Worm (Caenorhabditis elegans): ENCODE results near the gene nhr-212.

nhr-212 gene

ce11 chrV:457839-458238 is 26.8 kb upstream of the nhr-212 start:
- TF ChIP-seq lin-13 (GFP tag; optimal IDR thresholded peaks at IDR 0.05) (no peak), efl-3 (GFP tag; optimal IDR thresholded peaks at IDR 0.05) (no peak), nhr-71 (tag; optimal IDR thresholded peaks at IDR 0.05) (no peak), ceh-8 (GFP tag; optimal IDR thresholded peaks at IDR 0.05) (no peak), lin-14 (GFP tag; optimal IDR thresholded peaks at IDR 0.05) (no peak), nhr-77 (tag; optimal IDR thresholded peaks at IDR 0.05) (no peak), nhr-76 (tag; optimal IDR thresholded peaks at IDR 0.05) (no peak), ceh-88 (GFP tag; IDR thresholded peaks at IDR 0.05) (no peak), dsc-1 (tag; optimal IDR thresholded peaks at IDR 0.05) (no peak), rnt-1 (tag; optimal IDR thresholded peaks at IDR 0.05) (no peak), hlh-4 (tag; optimal IDR thresholded peaks at IDR 0.05) (no peak)

ce11 chrV:459464-459863 is 25.2 kb upstream of the nhr-212 start, which contains the start of gene nhr-203:
Gene nhr-203, plus strand, starts transcription at chrV:459795.
- TF ChIP-seq tlp-1 (tag; optimal IDR thresholded peaks at IDR 0.05) (no peak), dpl-1 (GFP tag; optimal IDR thresholded peaks at IDR 0.05) (no peak), nhr-71 (tag; optimal IDR thresholded peaks at IDR 0.05) (peak; percentile 43), elt-2 (tag; optimal IDR thresholded peaks at IDR 0.05) (peak; percentile 83), ceh-82 (tag; optimal IDR thresholded peaks at IDR 0.05) (no peak), nhr-20 (tag; optimal IDR thresholded peaks at IDR 0.05) (peak; percentile 48), blmp-1 (tag; optimal IDR thresholded peaks at IDR 0.05) (no peak), lin-35 (GFP tag; optimal IDR thresholded peaks at IDR 0.05) (peak in 1 of 2 experiments; percentile 39), sup-37 (GFP tag; optimal IDR thresholded peaks at IDR 0.05) (no peak), nhr-90 (tag; optimal IDR thresholded peaks at IDR 0.05; ENCODE audit: poor library complexity) (peak; percentile 4)

ce11 chrV:462263-462662 is 22.4 kb upstream of the nhr-212 start, which contains the start of gene nhr-202:
Gene nhr-202, plus strand, starts transcription at chrV:462588.
- TF ChIP-seq efl-1 (optimal IDR thresholded peaks at IDR 0.05), result no peak
- TF ChIP-seq efl-1 (GFP tag; optimal IDR thresholded peaks at IDR 0.05 in 1 of 2), result peak in 1 of 2 experiments; percentile 8
- TF ChIP-seq ceh-88 (GFP tag; IDR thresholded peaks at IDR 0.05), result no peak
- peak; percentile 29 for TF ChIP-seq snu-23 (GFP tag; optimal IDR thresholded peaks at IDR 0.05)
- no peak for TF ChIP-seq nhr-11 (tag; optimal IDR thresholded peaks at IDR 0.05)
- TF ChIP-seq lsy-2 (tag; optimal IDR thresholded peaks at IDR 0.05), result peak in 1 of 2 experiments; percentile 5
- TF ChIP-seq elt-2 (tag; optimal IDR thresholded peaks at IDR 0.05), result peak; percentile 24
- TF ChIP-seq nhr-20 (tag; optimal IDR thresholded peaks at IDR 0.05), result peak; percentile 66
- TF ChIP-seq mep-1 (tag; optimal IDR thresholded peaks at IDR 0.05), result peak; percentile 25
- TF ChIP-seq mdl-1 (tag; optimal IDR thresholded peaks at IDR 0.05), result no peak
- peak; percentile 70 for TF ChIP-seq nhr-85 (tag)
- peak; percentile 39 for TF ChIP-seq nhr-71 (tag; optimal IDR thresholded peaks at IDR 0.05)
- peak in 1 of 2 experiments; percentile 11 for TF ChIP-seq lin-35 (GFP tag; optimal IDR thresholded peaks at IDR 0.05)

- TF ChIP-seq elt-2 (tag; optimal IDR thresholded peaks at IDR 0.05) (peak; percentile 19), nhr-20 (tag; optimal IDR thresholded peaks at IDR 0.05) (peak; percentile 85), snu-23 (GFP tag; optimal IDR thresholded peaks at IDR 0.05) (no peak), efl-1 (optimal IDR thresholded peaks at IDR 0.05) (no peak), efl-1 (GFP tag; optimal IDR thresholded peaks at IDR 0.05 in 1 of 2) (peak in 1 of 2 experiments; percentile 84), nhr-71 (tag; optimal IDR thresholded peaks at IDR 0.05) (peak; percentile 10)
Measured at ce11 chrV:464800-465199, 19.9 kb upstream of the nhr-212 start, which contains the start of gene nhr-201. Gene nhr-201, plus strand, starts transcription at chrV:464828.

ce11 chrV:465355-465754 is 19.3 kb upstream of the nhr-212 start:
- no peak for TF ChIP-seq nhr-12 (tag; optimal IDR thresholded peaks at IDR 0.05)
- no peak for TF ChIP-seq fkh-8 (tag; optimal IDR thresholded peaks at IDR 0.05)
- no peak for TF ChIP-seq C34B4.2 (tag; optimal IDR thresholded peaks at IDR 0.05)
- TF ChIP-seq zip-4 (GFP tag; optimal IDR thresholded peaks at IDR 0.05), result no peak
- peak; percentile 89 for TF ChIP-seq blmp-1 (tag; optimal IDR thresholded peaks at IDR 0.05)
- TF ChIP-seq elt-3 (tag; optimal IDR thresholded peaks at IDR 0.05), result no peak
- no peak for TF ChIP-seq pqm-1 (tag; optimal IDR thresholded peaks at IDR 0.05)
- TF ChIP-seq ceh-63 (GFP tag; optimal IDR thresholded peaks at IDR 0.05), result no peak
- TF ChIP-seq nhr-237 (tag; optimal IDR thresholded peaks at IDR 0.05), result no peak
- TF ChIP-seq nhr-71 (tag; optimal IDR thresholded peaks at IDR 0.05), result peak; percentile 45
- TF ChIP-seq unc-86 (tag; optimal IDR thresholded peaks at IDR 0.05), result no peak
- no peak for TF ChIP-seq C16A3.4 (tag; optimal IDR thresholded peaks at IDR 0.05)
- peak; percentile 78 for TF ChIP-seq nhr-85 (tag)
- peak; percentile 10 for TF ChIP-seq lin-13 (GFP tag; optimal IDR thresholded peaks at IDR 0.05)
- TF ChIP-seq nhr-20 (tag; optimal IDR thresholded peaks at IDR 0.05), result peak; percentile 4
- no peak for TF ChIP-seq ces-1 (GFP tag; optimal IDR thresholded peaks at IDR 0.05)
- TF ChIP-seq fkh-4 (tag; optimal IDR thresholded peaks at IDR 0.05; ENCODE audit: borderline replicate concordance), result peak; percentile 32
- no peak for TF ChIP-seq egl-13 (tag; optimal IDR thresholded peaks at IDR 0.05)
- TF ChIP-seq mep-1 (tag; optimal IDR thresholded peaks at IDR 0.05), result peak; percentile 2
- TF ChIP-seq isw-1 (GFP tag; IDR thresholded peaks at IDR 0.05), result no peak
- no peak for TF ChIP-seq xbp-1 (tag; optimal IDR thresholded peaks at IDR 0.05)

Measured in whole organism, L1 larva.